Fruit fly (Drosophila melanogaster): Measurements from ENCODE around the gene eRF1.

The eRF1 gene

DNA sequence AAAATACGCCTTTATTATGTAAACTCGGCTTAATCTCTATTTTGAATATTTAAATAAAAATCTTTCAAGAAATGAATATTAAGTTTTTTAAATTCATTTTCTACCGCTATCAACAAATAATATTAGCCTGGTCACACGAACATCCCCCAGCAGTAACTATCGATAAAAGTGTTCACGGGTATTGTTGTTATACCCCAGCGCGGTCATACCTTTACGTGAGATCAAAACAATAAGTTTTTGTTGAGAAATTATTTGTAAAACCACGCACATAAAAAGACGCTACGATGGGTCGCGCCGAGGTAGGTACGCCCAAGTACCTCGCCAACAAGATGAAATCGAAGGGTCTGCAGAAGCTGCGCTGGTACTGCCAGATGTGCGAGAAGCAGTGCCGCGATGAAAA, 8.5 kb downstream of the eRF1 start, which contains the start of gene kin17 (continued):
- TF ChIP-seq run (tag; optimal IDR thresholded peaks at IDR 0.05) (no peak), CG16863 (GFP tag; optimal IDR thresholded peaks at IDR 0.05) (no peak), CHES-1-like (GFP tag; optimal IDR thresholded peaks at IDR 0.05) (no peak), E2f2 (GFP tag; IDR thresholded peaks at IDR 0.05) (peak; percentile 90), Hr39 (optimal IDR thresholded peaks at IDR 0.05) (no peak), Meics (GFP tag; optimal IDR thresholded peaks at IDR 0.05) (no peak), Dref (GFP tag; IDR thresholded peaks at IDR 0.05) (peak; percentile 70), CG1792 (GFP tag; optimal IDR thresholded peaks at IDR 0.05) (no peak), fu2 (GFP tag; optimal IDR thresholded peaks at IDR 0.05) (no peak), TFAM (GFP tag; optimal IDR thresholded peaks at IDR 0.05) (no peak), CG15696 (tag; optimal IDR thresholded peaks at IDR 0.05) (no peak), Taf1 (GFP tag; IDR thresholded peaks at IDR 0.05) (no peak), CG18011 (GFP tag; optimal IDR thresholded peaks at IDR 0.05) (no peak), crp (GFP tag; optimal IDR thresholded peaks at IDR 0.05) (peak in 1 of 2 experiments; percentile 60), sens (GFP tag) (no peak), ind (GFP tag; optimal IDR thresholded peaks at IDR 0.05) (no peak), Trl (optimal IDR thresholded peaks at IDR 0.05) (no peak), Trl (GFP tag; optimal IDR thresholded peaks at IDR 0.05) (no peak), Max (GFP tag; optimal IDR thresholded peaks at IDR 0.05) (no peak), Sox100B (GFP tag; optimal IDR thresholded peaks at IDR 0.05) (no peak), grau (tag; optimal IDR thresholded peaks at IDR 0.05) (no peak), CG2678 (tag; optimal IDR thresholded peaks at IDR 0.05) (no peak), CG11093 (GFP tag; IDR thresholded peaks at IDR 0.05) (no peak), CG17829 (tag; optimal IDR thresholded peaks at IDR 0.05) (peak; percentile 3), Dll (GFP tag; IDR thresholded peaks at IDR 0.05; ENCODE audit: partially characterized antibody) (peak; percentile 76; the same call in 3 of the 4 replicates), CG10565 (GFP tag; optimal IDR thresholded peaks at IDR 0.05) (no peak), sim (GFP tag; IDR thresholded peaks at IDR 0.05) (no peak), hb (GFP tag; IDR thresholded peaks at IDR 0.05; ENCODE audit: partially characterized antibody) (no peak), Side (GFP tag; optimal IDR thresholded peaks at IDR 0.05) (no peak), CG18619 (GFP tag; optimal IDR thresholded peaks at IDR 0.05) (no peak), CG32532 (GFP tag; IDR thresholded peaks at IDR 0.05) (no peak), fd96Cb (tag; optimal IDR thresholded peaks at IDR 0.05) (no peak), so (GFP tag; IDR thresholded peaks at IDR 0.05) (0 out of 3 replicates have a peak, but pooled peaks have one; percentile 13), sc (optimal IDR thresholded peaks at IDR 0.05) (no peak), sc (GFP tag; optimal IDR thresholded peaks at IDR 0.05) (no peak), Bgb (GFP tag; IDR thresholded peaks at IDR 0.05; ENCODE audit: partially characterized antibody) (peak; percentile 74), Rfx (GFP tag; IDR thresholded peaks at IDR 0.05) (no peak), pum (GFP tag; optimal IDR thresholded peaks at IDR 0.05) (no peak), Hr78 (GFP tag; optimal IDR thresholded peaks at IDR 0.05) (no peak), sna (GFP tag; IDR thresholded peaks at IDR 0.05; ENCODE audit: partially characterized antibody) (peak; percentile 51; the same call in 1 of the 2 replicates), tup (GFP tag; optimal IDR thresholded peaks at IDR 0.05) (no peak), exex (tag; optimal IDR thresholded peaks at IDR 0.05) (no peak), nmo (GFP tag; optimal IDR thresholded peaks at IDR 0.05) (peak; percentile 6), CG14441 (GFP tag; IDR thresholded peaks at IDR 0.05) (no peak), Gsc (GFP tag; IDR thresholded peaks at IDR 0.05) (no peak), sqz (GFP tag; optimal IDR thresholded peaks at IDR 0.05) (no peak), gcm2 (GFP tag; optimal IDR thresholded peaks at IDR 0.05) (no peak), CG5180 (GFP tag; optimal IDR thresholded peaks at IDR 0.05) (no peak), CG13287 (GFP tag; IDR thresholded peaks at IDR 0.05; ENCODE audit: partially characterized antibody) (peak; percentile 87), CG6654 (GFP tag; optimal IDR thresholded peaks at IDR 0.05) (no peak), CG32767 (GFP tag; IDR thresholded peaks at IDR 0.05) (no peak), CG6272 (GFP tag; IDR thresholded peaks at IDR 0.05) (no peak)

Data from whole organism, embryonic.